Fruit fly (Drosophila melanogaster): ENCODE data around the gene CG12986.

The CG12986 gene

dm6 chrX:17812193-17812592, 7.3 kb downstream of the CG12986 start:
- no peak for TF ChIP-seq Hr51 (GFP tag; optimal IDR thresholded peaks at IDR 0.05)
- TF ChIP-seq Ets65A (GFP tag): peak; percentile 61
- TF ChIP-seq CG1832 (GFP tag; optimal IDR thresholded peaks at IDR 0.05): peak; percentile 37
- TF ChIP-seq Vsx1 (GFP tag; optimal IDR thresholded peaks at IDR 0.05): no peak
- TF ChIP-seq Nf-YC (tag; optimal IDR thresholded peaks at IDR 0.05): peak; percentile 83
- TF ChIP-seq Nf-YB (GFP tag; optimal IDR thresholded peaks at IDR 0.05): peak; percentile 23
- peak; percentile 29 to 38 for TF ChIP-seq Trl (optimal IDR thresholded peaks at IDR 0.05)
- no peak for TF ChIP-seq Trl (GFP tag; optimal IDR thresholded peaks at IDR 0.05)
- no peak for TF ChIP-seq stc (GFP tag; IDR thresholded peaks at IDR 0.05)
- TF ChIP-seq CG18619 (GFP tag; optimal IDR thresholded peaks at IDR 0.05): no peak
- peak; percentile 50 for TF ChIP-seq Kr (GFP tag; optimal IDR thresholded peaks at IDR 0.05)
- TF ChIP-seq da (GFP tag; optimal IDR thresholded peaks at IDR 0.05): no peak

DNA sequence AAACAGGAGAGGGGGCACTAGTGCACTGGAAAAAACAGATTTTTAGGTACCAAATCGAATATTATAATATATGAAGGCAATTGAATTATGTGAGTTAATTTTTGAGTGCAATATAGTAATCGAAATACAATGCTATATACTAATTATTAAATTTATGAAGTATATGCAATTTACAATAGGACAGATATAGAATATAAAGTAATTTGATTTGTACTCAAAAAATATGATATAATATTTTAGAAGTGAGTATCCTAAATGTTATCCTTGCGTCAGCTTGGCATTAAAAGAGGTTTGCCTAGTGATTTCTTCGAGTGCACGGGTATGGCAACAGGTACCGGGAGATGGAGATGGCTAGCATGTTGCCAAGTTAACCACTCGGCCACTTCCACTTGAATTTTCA, 12.5 kb downstream of the CG12986 start:
- no peak for TF ChIP-seq CG18764 (GFP tag; optimal IDR thresholded peaks at IDR 0.05)
- no peak for TF ChIP-seq Rx (GFP tag; IDR thresholded peaks at IDR 0.05)
- no peak for TF ChIP-seq nau (GFP tag; optimal IDR thresholded peaks at IDR 0.05)
- no peak for TF ChIP-seq fd96Cb (tag; optimal IDR thresholded peaks at IDR 0.05)
- TF ChIP-seq CG14050 (GFP tag; IDR thresholded peaks at IDR 0.05): no peak
- no peak for TF ChIP-seq scrt (GFP tag; optimal IDR thresholded peaks at IDR 0.05)
- TF ChIP-seq D19B (GFP tag; optimal IDR thresholded peaks at IDR 0.05): no peak
- no peak for TF ChIP-seq HLH54F (GFP tag; optimal IDR thresholded peaks at IDR 0.05)
- TF ChIP-seq CG15514 (GFP tag; optimal IDR thresholded peaks at IDR 0.05): no peak
- peak in 1 of 2 experiments; percentile 18 for TF ChIP-seq bsh (GFP tag; optimal IDR thresholded peaks at IDR 0.05)
- no peak for TF ChIP-seq CG18619 (GFP tag; optimal IDR thresholded peaks at IDR 0.05)
- peak; percentile 27 for TF ChIP-seq dmrt11E (tag; optimal IDR thresholded peaks at IDR 0.05)
- TF ChIP-seq Bgb (GFP tag; IDR thresholded peaks at IDR 0.05; ENCODE audit: partially characterized antibody): no peak
- no peak for TF ChIP-seq ham (GFP tag; IDR thresholded peaks at IDR 0.05)
- no peak for TF ChIP-seq CG7928 (GFP tag; optimal IDR thresholded peaks at IDR 0.05)
- no peak for TF ChIP-seq aop (GFP tag; IDR thresholded peaks at IDR 0.05)
- no peak for TF ChIP-seq CG11504 (tag; optimal IDR thresholded peaks at IDR 0.05)

DNA sequence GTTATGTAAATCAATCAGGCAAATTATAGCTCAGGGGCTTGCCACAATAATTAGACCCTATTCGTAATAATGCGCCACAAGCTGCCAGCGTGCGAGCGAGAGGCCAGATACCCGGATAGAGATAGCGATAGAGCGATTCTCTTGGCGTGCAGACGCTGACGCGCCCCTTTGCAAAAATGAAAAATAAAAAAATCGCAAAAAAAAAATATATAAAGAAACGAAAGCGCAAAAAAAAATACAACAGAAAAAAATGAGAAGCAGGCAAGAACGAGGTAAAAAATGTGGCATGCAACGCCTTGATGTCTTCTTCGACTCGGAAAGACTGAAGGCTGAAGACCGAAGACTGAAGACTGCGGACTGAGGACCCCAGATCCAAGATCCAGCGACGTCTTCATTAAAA, 13.2 kb downstream of the CG12986 start:
- TF ChIP-seq bsh (GFP tag; optimal IDR thresholded peaks at IDR 0.05): peak in 1 of 2 experiments; percentile 50
- no peak for TF ChIP-seq trh (GFP tag; optimal IDR thresholded peaks at IDR 0.05)
- TF ChIP-seq aop (GFP tag; IDR thresholded peaks at IDR 0.05): no peak
- peak; percentile 89 for TF ChIP-seq nom (GFP tag; optimal IDR thresholded peaks at IDR 0.05)

DNA sequence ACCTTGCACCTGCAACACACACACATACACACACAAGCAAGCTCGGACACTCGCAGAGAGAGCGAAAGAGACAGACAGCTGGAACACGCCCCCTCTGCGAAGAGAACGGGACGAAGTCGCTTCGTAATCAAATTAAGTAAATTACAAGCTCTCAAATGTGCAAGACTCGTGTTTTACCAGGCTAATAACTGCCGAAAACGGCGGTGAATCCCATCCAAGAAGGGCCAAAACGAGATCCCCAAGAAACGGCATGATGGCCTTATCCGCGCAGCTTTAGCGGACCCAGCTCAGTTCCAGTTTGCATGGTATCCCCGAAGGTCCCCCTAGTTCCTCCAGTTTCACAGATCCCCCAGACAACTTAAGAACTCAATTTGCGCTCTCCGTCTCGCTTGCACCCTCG, 15.4 kb downstream of the CG12986 start:
- TF ChIP-seq CG1647 (GFP tag; optimal IDR thresholded peaks at IDR 0.05) (no peak), z (GFP tag; IDR thresholded peaks at IDR 0.05) (no peak), CG10959 (GFP tag; IDR thresholded peaks at IDR 0.05) (no peak), ab (GFP tag; optimal IDR thresholded peaks at IDR 0.05) (no peak), Xrp1 (GFP tag; IDR thresholded peaks at IDR 0.05) (no peak), pan (optimal IDR thresholded peaks at IDR 0.05) (no peak), pan (GFP tag; optimal IDR thresholded peaks at IDR 0.05 in 1 of 2, IDR thresholded peaks at IDR 0.05 in 1 of 2) (no peak), Lim3 (GFP tag; IDR thresholded peaks at IDR 0.05) (no peak), CG2889 (GFP tag; IDR thresholded peaks at IDR 0.05) (no peak), Ssrp (tag; optimal IDR thresholded peaks at IDR 0.05) (no peak), sens-2 (GFP tag; IDR thresholded peaks at IDR 0.05) (no peak), fd3F (GFP tag; optimal IDR thresholded peaks at IDR 0.05) (no peak), knrl (GFP tag; IDR thresholded peaks at IDR 0.05; ENCODE audit: partially characterized antibody) (no peak), CG11085 (GFP tag; IDR thresholded peaks at IDR 0.05) (no peak)
